Fruit fly (Drosophila melanogaster): ENCODE measurements around the gene dos.

The dos gene

DNA sequence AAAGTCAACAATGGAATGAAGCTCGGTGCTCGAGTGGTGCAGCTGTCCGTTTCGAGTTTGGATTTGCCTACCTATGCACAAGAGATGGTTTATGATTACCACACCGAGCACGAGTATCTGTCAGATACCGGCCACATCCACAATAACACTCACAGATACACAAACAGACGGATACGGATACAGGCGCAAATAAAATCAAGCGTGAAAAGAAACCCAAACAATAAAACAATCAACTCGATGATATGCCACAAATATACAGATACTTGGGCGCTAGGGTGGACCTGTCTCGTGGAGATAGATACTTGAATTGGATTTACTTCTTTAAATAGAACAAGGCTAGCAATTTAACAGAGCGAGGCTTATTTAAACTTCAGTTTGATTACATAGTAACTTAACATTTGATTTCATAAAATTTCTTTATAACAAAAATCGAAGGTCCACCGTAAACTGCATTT is 18.9 kb upstream of the dos start:
- TF ChIP-seq CTCF (optimal IDR thresholded peaks at IDR 0.05) (no peak), CG8478 (optimal IDR thresholded peaks at IDR 0.05) (no peak)

DNA sequence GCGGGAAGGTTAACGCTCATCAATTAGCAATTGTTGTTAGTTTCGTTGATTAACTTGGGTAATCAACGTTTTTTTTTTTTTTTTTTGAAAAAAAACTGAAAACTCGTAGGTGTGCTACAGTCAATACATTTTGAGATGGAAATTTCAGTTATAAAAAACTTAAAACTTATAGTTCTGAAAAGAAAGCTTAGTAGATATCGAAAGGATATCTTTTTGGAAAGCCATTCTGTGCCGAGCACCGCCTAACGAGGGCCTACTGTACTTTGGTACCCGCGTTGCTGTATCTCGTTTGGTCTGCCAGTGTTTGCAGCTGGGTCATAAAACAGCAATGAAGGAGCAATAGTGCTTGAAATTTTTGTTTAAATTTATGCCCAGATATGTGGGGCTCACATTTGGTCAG is 17.2 kb upstream of the dos start:
- TF ChIP-seq CTCF (optimal IDR thresholded peaks at IDR 0.05) (no peak), CG8478 (optimal IDR thresholded peaks at IDR 0.05) (no peak)

DNA sequence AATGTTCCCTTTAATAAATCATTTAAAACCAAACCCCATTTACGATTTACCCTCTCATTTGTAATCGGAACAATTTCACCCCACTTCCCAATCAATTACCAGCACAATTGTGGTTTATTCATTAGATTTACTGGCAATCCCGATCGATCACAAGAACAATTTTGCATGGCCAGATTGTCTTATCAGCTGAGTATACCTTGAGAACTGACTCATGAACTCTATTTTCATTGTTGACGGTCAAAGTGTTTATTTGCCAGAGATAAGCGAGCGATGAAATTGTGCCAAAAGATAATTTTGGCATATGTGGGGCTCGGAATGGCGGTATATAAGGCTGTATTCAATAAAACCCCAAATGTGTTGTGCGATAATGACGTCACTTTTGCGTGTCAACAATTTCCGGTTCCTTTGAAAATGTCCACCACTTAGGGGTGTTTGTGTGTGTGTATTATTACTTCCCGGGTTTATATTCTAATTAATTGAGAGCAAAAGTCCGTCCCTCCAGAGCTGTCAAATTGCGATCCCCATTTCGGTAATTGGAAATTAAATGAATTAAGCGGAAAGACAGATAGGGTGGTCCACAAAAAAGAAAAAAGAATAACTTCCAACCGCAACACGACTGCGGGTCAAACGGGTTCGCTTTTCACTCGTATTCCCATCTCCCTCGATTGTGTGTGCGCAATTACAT is 16.2 kb upstream of the dos start:
- TF ChIP-seq CG8478 (optimal IDR thresholded peaks at IDR 0.05) (no peak), CTCF (optimal IDR thresholded peaks at IDR 0.05) (no peak)

DNA sequence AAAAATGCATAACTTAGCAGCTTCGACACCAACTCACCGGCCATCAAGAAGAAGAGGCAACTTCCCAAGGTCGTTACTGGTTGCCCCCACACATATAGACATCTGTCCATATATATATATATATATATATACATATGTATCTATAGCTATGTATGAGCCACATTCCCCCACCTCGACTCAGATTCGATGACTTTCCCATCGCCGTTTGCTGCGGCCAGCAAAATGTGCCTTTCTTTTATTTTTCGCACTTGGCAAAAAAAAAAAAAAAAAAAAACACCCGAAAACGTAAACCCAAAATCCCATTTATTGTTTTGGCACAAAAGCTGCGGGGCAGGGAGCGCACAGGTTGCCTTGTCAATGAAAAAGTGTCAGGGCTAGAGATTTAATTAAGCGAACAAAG is 14.5 kb upstream of the dos start:
- TF ChIP-seq CG8478 (optimal IDR thresholded peaks at IDR 0.05): no peak
- TF ChIP-seq CTCF (optimal IDR thresholded peaks at IDR 0.05): no peak

DNA sequence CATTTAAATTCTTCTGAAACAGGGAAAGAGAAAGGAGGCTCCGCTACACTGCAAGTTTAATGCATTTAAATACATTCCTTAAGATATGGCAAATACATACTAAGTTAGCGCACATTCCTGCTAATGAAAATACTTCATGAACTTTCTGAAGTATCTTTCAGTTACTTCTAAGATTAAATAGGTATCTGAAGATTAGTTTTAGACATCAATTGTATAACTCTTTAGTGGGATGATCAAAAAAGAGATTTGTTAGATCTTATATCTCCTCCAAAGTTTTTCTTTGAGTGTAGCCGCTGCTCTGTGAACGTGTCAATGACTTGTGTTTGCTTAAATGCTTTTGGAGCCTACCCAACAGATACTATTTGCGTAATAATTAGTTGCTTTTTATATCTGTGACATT is 14.0 kb upstream of the dos start:
- no peak for TF ChIP-seq CTCF (optimal IDR thresholded peaks at IDR 0.05)
- no peak for TF ChIP-seq CG8478 (optimal IDR thresholded peaks at IDR 0.05)

DNA sequence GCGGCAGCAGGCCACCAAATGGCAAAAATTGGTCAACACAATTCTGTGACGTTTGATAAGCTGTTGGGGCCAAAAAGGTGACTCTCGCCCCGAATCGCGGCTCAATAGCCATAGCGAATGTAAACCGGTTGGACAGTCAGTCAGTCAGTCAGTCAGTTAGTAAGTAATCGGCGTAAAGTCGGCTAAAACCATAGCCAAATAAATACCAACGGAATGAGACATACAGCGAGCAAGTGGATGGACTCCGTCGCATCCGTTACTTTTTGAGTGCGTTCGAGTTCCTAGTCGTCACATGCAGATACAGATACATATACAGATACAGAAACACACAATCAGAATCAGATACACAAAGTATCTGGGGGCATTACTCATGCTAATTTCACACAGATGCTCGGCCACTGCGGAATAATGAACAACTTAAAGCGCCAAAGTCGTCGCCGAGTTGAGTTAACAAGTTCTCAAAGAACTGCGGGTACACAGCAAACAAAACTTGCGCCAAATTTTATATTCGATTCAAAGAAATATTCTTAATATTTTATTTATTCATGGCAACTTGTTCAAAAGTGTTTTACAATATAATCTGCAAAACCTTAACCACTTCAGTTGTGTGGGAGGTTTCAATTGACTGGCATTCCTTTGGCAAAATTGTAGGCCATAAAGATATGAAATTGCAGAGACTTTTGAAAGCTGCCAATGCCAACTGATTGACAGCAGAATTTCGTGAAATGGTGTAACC is 11.9 kb upstream of the dos start:
- TF ChIP-seq CTCF (optimal IDR thresholded peaks at IDR 0.05): no peak
- TF ChIP-seq CG8478 (optimal IDR thresholded peaks at IDR 0.05): no peak

DNA sequence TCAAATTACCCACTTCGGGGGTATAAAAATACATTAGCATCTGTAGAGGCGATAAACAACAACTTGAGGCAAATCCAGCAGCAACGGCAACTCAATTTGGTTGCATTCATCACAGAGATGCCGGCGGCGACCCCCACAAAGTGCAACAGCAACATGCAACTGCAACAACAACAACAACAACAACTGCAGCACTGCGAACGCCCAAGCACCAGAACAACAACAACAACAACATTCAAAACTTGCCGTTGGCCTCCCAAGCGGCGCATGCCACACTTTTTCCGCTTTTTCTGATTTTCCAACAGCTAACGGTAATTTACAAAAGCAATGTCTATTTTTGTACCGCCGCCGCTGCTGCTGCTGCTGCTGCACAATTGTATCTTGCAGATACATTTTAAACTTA is 10.9 kb upstream of the dos start:
- TF ChIP-seq CTCF (optimal IDR thresholded peaks at IDR 0.05) (no peak), CG8478 (optimal IDR thresholded peaks at IDR 0.05) (no peak)

DNA sequence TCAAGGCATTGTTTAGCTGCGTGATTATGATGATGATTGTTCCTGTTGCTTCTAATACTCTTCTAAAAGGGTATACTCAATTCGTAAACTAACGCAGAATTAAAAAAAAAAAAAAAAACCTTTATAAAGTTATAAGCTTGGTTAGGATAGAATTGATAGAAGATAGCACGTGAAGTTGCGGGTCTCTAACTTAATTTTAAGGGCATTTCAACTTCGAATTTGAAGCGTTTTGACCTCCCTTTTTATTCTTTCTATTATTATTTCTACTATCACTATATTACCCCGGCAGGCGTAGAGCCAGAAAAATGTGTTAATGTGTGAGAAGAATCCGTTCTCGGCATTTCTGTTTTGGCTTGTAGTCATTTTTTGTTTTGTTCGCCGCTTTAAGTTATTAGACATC is 10.5 kb upstream of the dos start:
- no peak for TF ChIP-seq CTCF (optimal IDR thresholded peaks at IDR 0.05)
- no peak for TF ChIP-seq CG8478 (optimal IDR thresholded peaks at IDR 0.05)

DNA sequence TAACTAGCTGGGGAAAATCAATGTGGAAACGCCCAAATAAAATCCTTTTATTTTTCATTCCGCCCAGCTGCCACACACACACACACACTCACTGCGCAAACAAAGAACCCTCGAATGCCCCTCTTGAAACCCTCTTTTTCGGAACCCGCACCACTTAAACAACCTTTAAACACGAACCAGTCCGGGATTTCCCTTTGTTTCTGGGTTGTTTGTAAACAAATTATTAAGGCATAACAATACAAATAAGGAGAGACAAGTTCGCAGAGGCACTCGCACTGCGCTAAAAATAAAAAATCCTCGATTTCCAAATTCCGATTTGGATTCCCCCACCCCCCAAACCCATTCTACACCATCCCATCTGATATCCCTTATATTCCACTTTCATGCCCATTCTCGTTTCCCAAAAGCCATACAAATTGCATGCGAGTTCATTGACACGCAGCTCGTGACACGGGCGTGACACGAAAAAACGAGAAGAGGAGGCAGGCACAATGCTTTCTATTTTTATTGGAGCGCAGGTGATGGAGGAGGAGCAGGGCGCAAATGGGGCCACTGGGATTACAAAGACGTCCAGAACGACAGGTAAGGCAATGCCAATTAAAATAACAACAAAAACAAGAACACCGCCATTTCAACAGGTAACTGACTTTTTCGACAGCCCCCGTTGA is 9.5 kb upstream of the dos start:
- TF ChIP-seq CG8478 (optimal IDR thresholded peaks at IDR 0.05) (no peak), CTCF (optimal IDR thresholded peaks at IDR 0.05) (no peak)

DNA sequence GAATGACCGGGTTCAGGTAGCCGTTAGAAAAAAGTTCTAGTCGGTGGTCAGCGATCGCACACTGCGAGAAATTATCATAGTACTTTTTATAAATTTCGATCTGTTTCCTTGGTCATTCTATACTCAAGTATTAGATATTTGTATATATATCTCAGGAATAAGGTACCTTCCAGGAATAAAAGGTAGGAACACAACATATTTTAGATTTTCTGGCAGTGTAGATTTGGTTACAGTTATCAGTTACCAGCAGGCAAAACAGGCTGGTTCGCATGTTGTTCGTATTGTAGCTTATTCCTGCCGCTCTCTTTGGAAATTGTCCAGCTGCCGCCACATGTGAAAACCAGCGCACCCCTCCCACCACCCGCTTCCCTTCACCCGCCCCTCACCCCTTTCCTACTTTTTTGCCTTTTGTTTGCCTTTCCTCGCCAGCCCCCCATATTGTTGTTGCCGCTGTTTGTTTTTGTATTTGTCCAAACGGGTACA is 7.8 kb upstream of the dos start:
- no peak for TF ChIP-seq CTCF (optimal IDR thresholded peaks at IDR 0.05)
- no peak for TF ChIP-seq CG8478 (optimal IDR thresholded peaks at IDR 0.05)

DNA sequence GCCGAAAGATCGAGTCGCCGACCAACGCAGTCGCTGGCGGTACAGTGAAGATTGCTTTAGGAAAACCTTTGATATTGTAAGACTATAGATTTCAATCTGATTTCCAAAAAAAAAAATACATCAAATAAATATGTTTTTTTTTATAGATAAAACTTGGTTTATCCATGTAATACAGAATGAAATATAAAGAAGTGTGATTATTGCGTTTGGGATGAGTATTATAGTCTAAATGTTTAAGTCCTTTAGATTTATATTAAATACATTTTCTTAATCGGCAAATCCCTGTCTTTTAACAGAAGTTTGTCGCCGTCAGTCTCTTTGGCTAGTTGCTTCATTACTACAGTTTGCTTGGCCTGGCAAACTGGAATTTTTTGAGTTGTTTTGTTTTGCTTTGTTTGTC is 7.4 kb upstream of the dos start:
- TF ChIP-seq CTCF (optimal IDR thresholded peaks at IDR 0.05) (no peak), CG8478 (optimal IDR thresholded peaks at IDR 0.05) (no peak)

DNA sequence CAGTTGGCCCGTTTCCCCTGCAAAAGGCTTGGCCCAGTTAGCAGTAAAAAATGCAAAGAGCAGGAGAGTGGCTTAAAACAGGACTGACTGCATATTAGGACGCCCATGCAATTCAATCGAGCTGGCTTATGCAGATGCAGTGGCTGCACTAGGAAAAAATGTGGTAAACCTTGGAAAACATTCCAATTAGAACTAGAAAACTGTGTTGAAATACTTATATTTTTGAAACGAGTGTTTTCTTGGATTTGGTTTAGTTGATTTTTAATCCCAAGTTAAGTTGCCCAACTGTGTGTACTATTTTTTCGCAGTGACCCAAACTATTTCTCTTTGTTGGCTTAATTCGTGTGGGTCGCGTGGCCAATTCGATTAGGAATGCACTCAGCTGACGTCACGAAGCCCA is 6.9 kb upstream of the dos start:
- no peak for TF ChIP-seq CTCF (optimal IDR thresholded peaks at IDR 0.05)
- TF ChIP-seq CG8478 (optimal IDR thresholded peaks at IDR 0.05): no peak

DNA sequence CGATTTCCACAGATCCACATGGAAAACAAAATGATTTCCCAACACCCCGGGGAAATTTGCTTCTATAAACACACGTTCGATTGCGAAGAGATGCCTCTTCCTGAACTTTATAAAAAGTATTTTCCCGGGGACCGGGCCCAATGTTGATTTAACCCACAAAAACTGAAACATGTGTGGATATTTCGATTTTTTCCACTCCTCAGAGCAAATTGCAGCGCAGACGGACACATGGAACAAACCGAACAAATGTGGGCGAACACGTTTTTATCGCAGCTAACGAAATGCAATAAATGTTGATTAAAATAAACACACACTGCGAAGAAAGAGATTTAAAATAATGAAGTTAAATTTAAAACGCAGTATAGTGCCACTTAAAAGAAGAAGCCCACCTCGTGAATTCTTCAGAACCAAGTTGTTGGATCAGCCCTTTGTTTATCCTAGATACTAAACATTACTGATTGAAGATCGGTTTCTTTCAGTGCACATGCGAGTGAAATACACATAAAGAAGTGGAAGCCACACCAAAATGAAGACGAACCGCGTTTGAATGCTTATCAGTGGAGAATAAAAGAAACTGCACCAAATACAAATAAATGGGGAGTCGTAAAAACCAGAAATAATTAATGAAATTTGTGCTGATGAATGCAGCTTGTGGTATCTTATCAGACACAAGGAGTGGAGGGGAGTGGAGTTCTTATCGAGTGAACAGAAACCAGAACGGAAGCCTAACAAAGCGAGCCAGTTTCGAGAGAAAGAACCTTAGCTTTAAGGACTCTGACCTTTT is 6.3 kb upstream of the dos start:
- TF ChIP-seq CG8478 (optimal IDR thresholded peaks at IDR 0.05) (no peak), CTCF (optimal IDR thresholded peaks at IDR 0.05) (no peak)

DNA sequence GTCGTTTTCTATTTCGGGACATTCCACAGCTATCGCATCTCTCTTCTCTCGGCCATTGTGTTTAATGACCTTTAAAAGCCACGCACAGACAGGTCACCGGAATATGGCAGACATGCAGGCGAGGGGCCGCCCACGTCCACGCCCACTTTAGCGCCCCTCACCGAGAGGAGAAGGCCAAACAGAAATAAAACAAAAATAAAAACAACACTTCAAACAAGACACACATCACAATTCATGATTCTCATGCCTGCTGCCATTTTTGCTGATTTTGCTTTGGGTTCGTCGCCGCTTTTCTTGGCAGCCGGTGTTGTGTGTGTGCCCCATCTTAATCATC is 5.7 kb upstream of the dos start:
- TF ChIP-seq CG8478 (optimal IDR thresholded peaks at IDR 0.05): no peak
- no peak for TF ChIP-seq CTCF (optimal IDR thresholded peaks at IDR 0.05)

DNA sequence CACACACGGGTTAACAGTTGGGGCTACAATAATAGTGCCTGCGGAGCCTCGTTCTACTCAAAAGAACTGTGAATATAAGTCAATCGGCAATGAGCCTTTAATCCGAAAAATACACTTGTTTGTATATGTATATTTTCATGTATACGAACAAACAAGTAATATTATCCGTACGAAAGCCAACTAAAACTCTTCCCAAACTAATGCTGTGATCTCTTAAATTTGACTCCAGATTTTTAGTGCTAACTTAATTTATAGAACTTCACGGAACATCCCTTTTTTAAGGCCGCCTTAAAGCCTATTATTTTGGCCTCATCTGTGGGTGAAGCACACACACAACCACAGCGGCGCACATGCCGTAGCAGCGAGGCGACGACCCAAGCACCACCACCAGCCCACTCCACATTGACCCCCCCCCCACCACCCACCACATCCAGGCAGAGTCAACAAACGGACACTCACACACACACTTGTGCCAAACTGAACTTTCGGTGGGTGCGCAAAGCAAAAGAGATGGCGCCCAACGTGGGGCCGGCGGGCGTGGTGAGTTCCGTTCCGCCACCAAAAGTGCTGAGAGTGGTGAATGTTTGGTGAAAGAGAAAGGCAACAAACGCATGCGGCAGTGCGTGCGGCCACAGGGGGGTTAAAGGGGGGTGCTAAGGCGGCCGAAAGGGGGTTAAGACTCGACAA is 5.0 kb upstream of the dos start:
- TF ChIP-seq CTCF (optimal IDR thresholded peaks at IDR 0.05) (no peak), CG8478 (optimal IDR thresholded peaks at IDR 0.05) (no peak)

Data from S2 (cell line).